Worm (Caenorhabditis elegans) whole organism, late embryonic: ENCODE results near the gene hizr-1.

ENCODE experiments used
- C08G9.2 ChIP-seq: sonication (generic microtip); optimal IDR thresholded peaks from 2 replicates; lab custom pipeline; 2016; ENCODE audit warnings: mild to moderate bottlenecking, missing genetic modification characterization, moderate library complexity, missing compliant biosample characterization
- C38D4.7 ChIP-seq: fragments of 200-800 bp; sonication (Bioruptor generic); optimal IDR thresholded peaks from 2 replicates; lab custom pipeline; 2018; ENCODE audit warnings: mild to moderate bottlenecking, missing genetic modification characterization, moderate library complexity, missing compliant biosample characterization
- F13H6.1 ChIP-seq: sonication (generic microtip); optimal IDR thresholded peaks from 2 replicates; lab custom pipeline; 2016; ENCODE audit warnings: missing genetic modification characterization, missing compliant biosample characterization
- K02D7.2 ChIP-seq: sonication (generic microtip); optimal IDR thresholded peaks from 2 replicates; lab custom pipeline; 2017; ENCODE audit warnings: mild to moderate bottlenecking, missing genetic modification characterization, missing compliant biosample characterization
- K09A11.1 ChIP-seq: sonication (generic microtip); optimal IDR thresholded peaks from 2 replicates; lab custom pipeline; 2017; ENCODE audit warnings: antibody characterized with exemption, mild to moderate bottlenecking, missing genetic modification characterization, missing compliant biosample characterization; ENCODE audit not compliant: insufficient read depth
- ama-1 ChIP-seq: fragments of 150-350 bp; optimal IDR thresholded peaks from 2 replicates; lab custom pipeline; 2014
- ceh-14 ChIP-seq: sonication (generic microtip); optimal IDR thresholded peaks from 2 replicates; lab custom pipeline; 2016; ENCODE audit warnings: missing genotype, missing genetic modification characterization, missing compliant biosample characterization
- ceh-18 ChIP-seq: sonication (generic microtip); optimal IDR thresholded peaks from 2 replicates; lab custom pipeline; 2016; ENCODE audit warnings: missing genetic modification characterization, missing compliant biosample characterization
- ceh-19 ChIP-seq: fragments of 200-800 bp; sonication (Bioruptor generic); optimal IDR thresholded peaks from 2 replicates; lab custom pipeline; 2018; ENCODE audit warnings: mild to moderate bottlenecking, missing genetic modification characterization, missing compliant biosample characterization
- ceh-2 ChIP-seq: sonication (generic microtip); optimal IDR thresholded peaks from 2 replicates; lab custom pipeline; 2016; ENCODE audit warnings: missing genotype, missing genetic modification characterization, missing compliant biosample characterization
- ceh-22 ChIP-seq: sonication (generic microtip); optimal IDR thresholded peaks from 2 replicates; lab custom pipeline; 2017; ENCODE audit warnings: missing biosample characterization, missing genetic modification characterization
- ceh-24 ChIP-seq: sonication (generic microtip); optimal IDR thresholded peaks from 2 replicates; lab custom pipeline; 2016; ENCODE audit warnings: mild to moderate bottlenecking, missing genetic modification characterization, missing compliant biosample characterization
- ceh-31 ChIP-seq: sonication (generic microtip); optimal IDR thresholded peaks from 2 replicates; lab custom pipeline; 2016; ENCODE audit warnings: missing genetic modification characterization, missing compliant biosample characterization
- ceh-45 ChIP-seq: fragments of 200-800 bp; sonication (Bioruptor generic); IDR thresholded peaks from 2 replicates; pipeline ENCODE4 v1.3.6; 2022; ENCODE audit warnings: missing genetic modification reagents, missing genetic modification characterization, missing compliant biosample characterization
- ceh-9 ChIP-seq: sonication (generic microtip); optimal IDR thresholded peaks from 2 replicates; lab custom pipeline; 2016; ENCODE audit warnings: mild to moderate bottlenecking, missing genetic modification characterization, inconsistent platforms, missing compliant biosample characterization
- che-1 ChIP-seq: sonication (generic microtip); optimal IDR thresholded peaks from 2 replicates; lab custom pipeline; 2016; ENCODE audit warnings: mild to moderate bottlenecking, missing genetic modification characterization, missing compliant biosample characterization
- dve-1 ChIP-seq: sonication (generic microtip); optimal IDR thresholded peaks from 2 replicates; lab custom pipeline; 2017; ENCODE audit warnings: antibody characterized with exemption, mild to moderate bottlenecking, missing genetic modification characterization, missing compliant biosample characterization
- elt-2 ChIP-seq: sonication (generic microtip); optimal IDR thresholded peaks from 2 replicates; lab custom pipeline; 2016; ENCODE audit warnings: missing genetic modification reagents, missing genetic modification characterization, missing compliant biosample characterization
- elt-4 ChIP-seq: sonication (generic microtip); optimal IDR thresholded peaks from 2 replicates; lab custom pipeline; 2016; ENCODE audit warnings: missing genetic modification characterization, missing compliant biosample characterization
- ets-4 ChIP-seq: sonication (generic microtip); optimal IDR thresholded peaks from 2 replicates; lab custom pipeline; 2016; ENCODE audit warnings: missing genetic modification characterization, missing compliant biosample characterization
- fax-1 ChIP-seq: sonication (generic microtip); optimal IDR thresholded peaks from 2 replicates; lab custom pipeline; 2016; ENCODE audit warnings: missing genotype, missing genetic modification characterization, missing compliant biosample characterization
- fkh-10 ChIP-seq: fragments of 150-350 bp; optimal IDR thresholded peaks from 2 replicates; lab custom pipeline; 2014; ENCODE audit warnings: missing biosample characterization, missing genetic modification reagents, missing genetic modification characterization
- gmeb-2 ChIP-seq: sonication (generic microtip); optimal IDR thresholded peaks from 2 replicates; lab custom pipeline; 2016; ENCODE audit warnings: missing genetic modification characterization, inconsistent platforms, missing compliant biosample characterization
- hlh-13 ChIP-seq: fragments of 200-800 bp; sonication (Bioruptor generic); optimal IDR thresholded peaks from 2 replicates; lab custom pipeline; 2018; ENCODE audit warnings: mild to moderate bottlenecking, missing genetic modification characterization, missing compliant biosample characterization
- hlh-30 ChIP-seq: sonication (generic microtip); optimal IDR thresholded peaks from 2 replicates; lab custom pipeline; 2017; ENCODE audit warnings: antibody characterized with exemption, missing genetic modification characterization, missing compliant biosample characterization; ENCODE audit not compliant: insufficient read depth
- hlh-6 ChIP-seq: sonication (generic microtip); optimal IDR thresholded peaks from 2 replicates; lab custom pipeline; 2016; ENCODE audit warnings: missing genotype, missing genetic modification characterization, missing compliant biosample characterization
- hlh-8 ChIP-seq: sonication (generic microtip); optimal IDR thresholded peaks from 2 replicates; lab custom pipeline; 2016; ENCODE audit warnings: missing genotype, missing genetic modification characterization, missing compliant biosample characterization
- lim-6 ChIP-seq: sonication (generic microtip); optimal IDR thresholded peaks from 2 replicates; lab custom pipeline; 2016; ENCODE audit warnings: missing genetic modification characterization, missing compliant biosample characterization
- lin-11 ChIP-seq: fragments of 200-800 bp; sonication (Bioruptor generic); optimal IDR thresholded peaks from 2 replicates; lab custom pipeline; 2018; ENCODE audit warnings: mild to moderate bottlenecking, missing genetic modification characterization, missing compliant biosample characterization
- nhr-11 ChIP-seq: fragments of 150-350 bp; optimal IDR thresholded peaks from 2 replicates; lab custom pipeline; 2014; ENCODE audit warnings: missing biosample characterization, missing genetic modification characterization
- nhr-232 ChIP-seq: sonication (generic microtip); optimal IDR thresholded peaks from 2 replicates; lab custom pipeline; 2016; ENCODE audit warnings: missing genetic modification characterization, missing compliant biosample characterization
- odd-2 ChIP-seq: sonication (generic microtip); optimal IDR thresholded peaks from 2 replicates; lab custom pipeline; 2017; ENCODE audit warnings: antibody characterized with exemption, mild to moderate bottlenecking, missing genetic modification characterization, missing compliant biosample characterization
- pag-3 ChIP-seq: sonication (generic microtip); optimal IDR thresholded peaks from 2 replicates; lab custom pipeline; 2016; ENCODE audit warnings: missing compliant biosample characterization, missing genetic modification characterization, borderline replicate concordance
- pha-2 ChIP-seq: sonication (generic microtip); optimal IDR thresholded peaks from 2 replicates; lab custom pipeline; 2017; ENCODE audit warnings: mild to moderate bottlenecking, missing genetic modification characterization, missing compliant biosample characterization
- pqm-1 ChIP-seq: sonication (generic microtip); optimal IDR thresholded peaks from 2 replicates; lab custom pipeline; 2016; ENCODE audit warnings: missing genetic modification characterization, missing compliant biosample characterization
- pros-1 ChIP-seq: fragments of 150-350 bp; optimal IDR thresholded peaks from 2 replicates; lab custom pipeline; 2014; ENCODE audit warnings: missing biosample characterization, missing genetic modification reagents, missing genetic modification characterization
- sdc-2 ChIP-seq: sonication (generic microtip); optimal IDR thresholded peaks from 2 replicates; lab custom pipeline; 2016; ENCODE audit warnings: missing genotype, missing genetic modification characterization, missing compliant biosample characterization
- syd-9 ChIP-seq: sonication (generic microtip); optimal IDR thresholded peaks from 2 replicates; lab custom pipeline; 2016; ENCODE audit warnings: mild to moderate bottlenecking, missing genetic modification characterization, moderate library complexity, missing compliant biosample characterization
- tbx-7 ChIP-seq: sonication (generic microtip); optimal IDR thresholded peaks from 2 replicates; lab custom pipeline; 2016; ENCODE audit warnings: missing genotype, missing genetic modification characterization, missing compliant biosample characterization
- ztf-16 ChIP-seq: sonication (generic microtip); optimal IDR thresholded peaks from 2 replicates; lab custom pipeline; 2017; ENCODE audit warnings: missing genetic modification characterization, missing compliant biosample characterization

hizr-1 gene

ce11 chrX:11351288-11351687, 33.2 kb downstream of the hizr-1 start:
- TF ChIP-seq F13H6.1 (tag; lab: Kevin White, UChicago) (no peak), odd-2 (tag; lab: Kevin White, UChicago) (no peak), ceh-31 (tag; lab: Kevin White, UChicago) (no peak), ztf-16 (tag; lab: Kevin White, UChicago) (no peak), K09A11.1 (tag; lab: Kevin White, UChicago) (no peak), pag-3 (tag; lab: Kevin White, UChicago) (no peak), elt-4 (tag; lab: Kevin White, UChicago) (no peak), sdc-2 (tag; lab: Kevin White, UChicago) (no peak), hlh-6 (tag; lab: Kevin White, UChicago) (no peak), ceh-22 (tag; lab: Kevin White, UChicago) (no peak), ceh-2 (tag; lab: Kevin White, UChicago) (no peak), hlh-8 (tag; lab: Kevin White, UChicago) (no peak), che-1 (tag; lab: Kevin White, UChicago) (no peak), nhr-11 (no peak), gmeb-2 (tag; lab: Kevin White, UChicago) (no peak), nhr-232 (tag; lab: Kevin White, UChicago) (no peak), tbx-7 (no peak)

ce11 chrX:11351856-11352255, 33.8 kb downstream of the hizr-1 start, which contains the start of gene pgp-3:
Gene pgp-3 (plus strand): TSS chrX:11352156.
- no peak for TF ChIP-seq syd-9
- no peak for TF ChIP-seq hlh-13 (GFP tag; lab: Kevin White, UChicago)
- no peak for TF ChIP-seq pha-2 (tag; lab: Kevin White, UChicago)
- TF ChIP-seq ama-1 (lab: Kevin White, UChicago): no peak
- TF ChIP-seq hlh-8 (tag; lab: Kevin White, UChicago): no peak
- TF ChIP-seq hlh-30 (tag; lab: Kevin White, UChicago): no peak
- no peak for TF ChIP-seq ceh-31 (tag; lab: Kevin White, UChicago)
- no peak for TF ChIP-seq C38D4.7 (GFP tag; lab: Kevin White, UChicago)
- no peak for TF ChIP-seq K09A11.1 (tag; lab: Kevin White, UChicago)
- no peak for TF ChIP-seq elt-4 (tag; lab: Kevin White, UChicago)
- TF ChIP-seq C08G9.2 (tag; lab: Kevin White, UChicago): no peak

ce11 chrX:11355856-11356255, 37.8 kb downstream of the hizr-1 start:
- TF ChIP-seq F13H6.1 (tag; lab: Kevin White, UChicago) (no peak), ceh-14 (no peak), pros-1 (tag; lab: Kevin White, UChicago) (no peak), ceh-24 (tag; lab: Kevin White, UChicago) (no peak), K09A11.1 (tag; lab: Kevin White, UChicago) (no peak), fkh-10 (GFP tag; lab: Kevin White, UChicago) (no peak), elt-2 (tag; lab: Kevin White, UChicago) (no peak), ceh-18 (tag; lab: Kevin White, UChicago) (no peak), ceh-9 (tag; lab: Kevin White, UChicago) (no peak), lim-6 (tag; lab: Kevin White, UChicago) (no peak), pqm-1 (tag; lab: Kevin White, UChicago) (no peak), ets-4 (tag; lab: Kevin White, UChicago) (no peak), lin-11 (tag; lab: Kevin White, UChicago) (no peak), ceh-19 (GFP tag; lab: Kevin White, UChicago) (no peak), K02D7.2 (no peak)

- TF ChIP-seq ceh-45 (no peak), fax-1 (tag; lab: Kevin White, UChicago) (no peak), pqm-1 (tag; lab: Kevin White, UChicago) (no peak), ceh-2 (tag; lab: Kevin White, UChicago) (no peak), pha-2 (tag; lab: Kevin White, UChicago) (no peak), dve-1 (tag; lab: Kevin White, UChicago) (no peak)
These were observed 39.4 kb downstream of the hizr-1 start, which contains the start of gene pgp-4 for ce11 chrX:11357516-11357915. Gene pgp-4 (plus strand): TSS chrX:11357816.
